Worm (Caenorhabditis elegans): ENCODE results near the gene Y75B12B.1.

Y75B12B.1 gene

ce11 chrV:15148800-15149199 lies 35.7 kb upstream of the Y75B12B.1 start, which contains the start of gene T09F5.1:
T09F5.1 (plus strand) TSS chrV:15149100.
- no peak for TF ChIP-seq unc-39 (tag; optimal IDR thresholded peaks at IDR 0.05)
- no peak for TF ChIP-seq nhr-28 (tag; optimal IDR thresholded peaks at IDR 0.05)
- TF ChIP-seq pha-4 (tag; optimal IDR thresholded peaks at IDR 0.05), result no peak
- TF ChIP-seq nhr-77 (tag; optimal IDR thresholded peaks at IDR 0.05), result no peak
- no peak for TF ChIP-seq egl-5 (tag; optimal IDR thresholded peaks at IDR 0.05)
- TF ChIP-seq nhr-76 (tag; optimal IDR thresholded peaks at IDR 0.05), result no peak
- no peak for TF ChIP-seq jun-1 (tag; optimal IDR thresholded peaks at IDR 0.05)
- no peak for TF ChIP-seq tbx-2 (tag; optimal IDR thresholded peaks at IDR 0.05)
- no peak for TF ChIP-seq fkh-10 (GFP tag; optimal IDR thresholded peaks at IDR 0.05)
- no peak for TF ChIP-seq nhr-237 (tag; optimal IDR thresholded peaks at IDR 0.05)
- no peak for TF ChIP-seq nhr-67 (tag; optimal IDR thresholded peaks at IDR 0.05)
- TF ChIP-seq ceh-16 (tag; optimal IDR thresholded peaks at IDR 0.05), result no peak
- no peak for TF ChIP-seq elt-2 (tag; optimal IDR thresholded peaks at IDR 0.05)

ce11 chrV:15150176-15150575 lies 34.3 kb upstream of the Y75B12B.1 start:
- TF ChIP-seq nfya-1 (tag; optimal IDR thresholded peaks at IDR 0.05; ENCODE audit: insufficient read depth) (peak; percentile 58), nhr-237 (tag; optimal IDR thresholded peaks at IDR 0.05) (no peak), egl-5 (tag; optimal IDR thresholded peaks at IDR 0.05) (no peak)

- TF ChIP-seq R02D3.7 (tag; optimal IDR thresholded peaks at IDR 0.05) (no peak), fkh-2 (tag; optimal IDR thresholded peaks at IDR 0.05) (no peak), ZK546.5 (tag; optimal IDR thresholded peaks at IDR 0.05) (no peak), aly-2 (tag; optimal IDR thresholded peaks at IDR 0.05) (no peak), skn-1 (tag; optimal IDR thresholded peaks at IDR 0.05) (no peak), ztf-4 (tag; optimal IDR thresholded peaks at IDR 0.05) (no peak), ztf-11 (tag; optimal IDR thresholded peaks at IDR 0.05) (no peak), lsy-12 (tag; optimal IDR thresholded peaks at IDR 0.05) (no peak), elt-3 (tag; optimal IDR thresholded peaks at IDR 0.05) (no peak), tbx-2 (tag; optimal IDR thresholded peaks at IDR 0.05) (no peak)
Measured at ce11 chrV:15150661-15151060, 33.8 kb upstream of the Y75B12B.1 start, which contains the start of gene T09F5.2. T09F5.2 (plus strand) TSS chrV:15150961.

- TF ChIP-seq elt-1 (tag; optimal IDR thresholded peaks at IDR 0.05), result no peak
- no peak for TF ChIP-seq pqm-1 (tag; optimal IDR thresholded peaks at IDR 0.05)
- TF ChIP-seq nhr-77 (tag; optimal IDR thresholded peaks at IDR 0.05), result no peak
- no peak for TF ChIP-seq sea-2 (GFP tag; optimal IDR thresholded peaks at IDR 0.05)
- TF ChIP-seq nhr-12 (tag; optimal IDR thresholded peaks at IDR 0.05), result no peak
- TF ChIP-seq nfya-1 (tag; optimal IDR thresholded peaks at IDR 0.05; ENCODE audit: insufficient read depth), result no peak
- TF ChIP-seq hmg-11 (tag; optimal IDR thresholded peaks at IDR 0.05), result no peak
- TF ChIP-seq jun-1 (tag; optimal IDR thresholded peaks at IDR 0.05), result no peak
- no peak for TF ChIP-seq ztf-4 (tag; optimal IDR thresholded peaks at IDR 0.05)
- no peak for TF ChIP-seq lin-15B (tag; optimal IDR thresholded peaks at IDR 0.05)
- no peak for TF ChIP-seq nhr-237 (tag; optimal IDR thresholded peaks at IDR 0.05)
- TF ChIP-seq fkh-10 (GFP tag; optimal IDR thresholded peaks at IDR 0.05), result no peak
- TF ChIP-seq eor-1 (tag; optimal IDR thresholded peaks at IDR 0.05), result no peak
- no peak for TF ChIP-seq unc-62 (GFP tag; optimal IDR thresholded peaks at IDR 0.05)
- TF ChIP-seq egl-5 (tag; optimal IDR thresholded peaks at IDR 0.05), result no peak
Measured at ce11 chrV:15152010-15152409, 32.5 kb upstream of the Y75B12B.1 start.

- TF ChIP-seq mml-1 (tag; optimal IDR thresholded peaks at IDR 0.05) (no peak), ceh-9 (tag; optimal IDR thresholded peaks at IDR 0.05) (no peak), fkh-10 (GFP tag; optimal IDR thresholded peaks at IDR 0.05) (no peak), snpc-4 (tag; optimal IDR thresholded peaks at IDR 0.05) (no peak), pqm-1 (tag; optimal IDR thresholded peaks at IDR 0.05) (no peak), fos-1 (tag; optimal IDR thresholded peaks at IDR 0.05) (no peak), nhr-67 (tag; optimal IDR thresholded peaks at IDR 0.05) (no peak), ceh-16 (tag; optimal IDR thresholded peaks at IDR 0.05) (no peak), pha-4 (tag; optimal IDR thresholded peaks at IDR 0.05) (no peak), unc-39 (tag; optimal IDR thresholded peaks at IDR 0.05) (no peak), nhr-237 (tag; optimal IDR thresholded peaks at IDR 0.05) (no peak), elt-3 (tag; optimal IDR thresholded peaks at IDR 0.05) (no peak), unc-62 (GFP tag; optimal IDR thresholded peaks at IDR 0.05) (no peak)
Measured at ce11 chrV:15153277-15153676, 31.2 kb upstream of the Y75B12B.1 start, which contains the start of gene srh-55. srh-55 (plus strand) TSS chrV:15153577.

Data from whole organism, L3 larva.